Worm (Caenorhabditis elegans) whole organism, L2 larva: ENCODE results near the gene F46F5.1.

ENCODE experiments used
- C34F6.9 ChIP-seq: fragments of 150-350 bp; optimal IDR thresholded peaks from 2 replicates; lab custom pipeline; 2014; ENCODE audit warnings: missing biosample characterization, missing genetic modification characterization
- R02D3.7 ChIP-seq: fragments of 150-350 bp; optimal IDR thresholded peaks from 2 replicates; lab custom pipeline; 2014; ENCODE audit warnings: missing biosample characterization, missing genetic modification characterization
- Y55F3AM.14 ChIP-seq: fragments of 200-800 bp; sonication (Bioruptor generic); optimal IDR thresholded peaks from 2 replicates; lab custom pipeline; 2018; ENCODE audit warnings: mild to moderate bottlenecking, missing genetic modification characterization, missing compliant biosample characterization
- ZK546.5 ChIP-seq: sonication (generic microtip); optimal IDR thresholded peaks from 2 replicates; lab custom pipeline; 2017; ENCODE audit warnings: missing biosample characterization, missing genetic modification characterization
- alr-1 ChIP-seq: fragments of 150-350 bp; optimal IDR thresholded peaks from 2 replicates; lab custom pipeline; 2014; ENCODE audit warnings: missing biosample characterization, missing genetic modification characterization
- ama-1 ChIP-seq: fragments of 150-350 bp; optimal IDR thresholded peaks from 2 replicates; lab custom pipeline; 2018; ENCODE audit warnings: inconsistent platforms
- blmp-1 ChIP-seq: sonication (generic microtip); optimal IDR thresholded peaks from 2 replicates; lab custom pipeline; 2017; ENCODE audit warnings: missing genetic modification characterization, mild to moderate bottlenecking, missing compliant biosample characterization, antibody characterized with exemption, moderate library complexity; ENCODE audit not compliant: insufficient read depth
- crh-2 ChIP-seq: sonication (generic microtip); optimal IDR thresholded peaks from 2 replicates; lab custom pipeline; 2017; ENCODE audit warnings: missing biosample characterization, missing genetic modification characterization
- dmd-4 ChIP-seq: sonication (generic microtip); optimal IDR thresholded peaks from 2 replicates; lab custom pipeline; 2017; ENCODE audit warnings: missing biosample characterization, missing genetic modification characterization
- egl-27 ChIP-seq: sonication (generic microtip); optimal IDR thresholded peaks from 3 replicates; lab custom pipeline; 2017; ENCODE audit warnings: missing biosample characterization, missing genetic modification reagents, missing genetic modification characterization
- elt-1 ChIP-seq: fragments of 150-350 bp; optimal IDR thresholded peaks from 2 replicates; lab custom pipeline; 2014; ENCODE audit warnings: missing biosample characterization, missing genetic modification characterization
- elt-3 ChIP-seq: sonication (generic microtip); optimal IDR thresholded peaks from 2 replicates; lab custom pipeline; 2017; ENCODE audit warnings: missing biosample characterization, missing genetic modification characterization
- gmeb-1 ChIP-seq: fragments of 150-350 bp; optimal IDR thresholded peaks from 2 replicates; lab custom pipeline; 2014; ENCODE audit warnings: missing biosample characterization, missing genetic modification characterization
- lsy-2 ChIP-seq, 2 experiments: fragments of 150-350 bp in 1 of 2; sonication (generic microtip) in 1 of 2; optimal IDR thresholded peaks; 2 replicates each; lab custom pipeline; 2014 to 2017; ENCODE audit warnings: missing biosample characterization in 2 of 2, missing genetic modification characterization in 2 of 2
- mab-5 ChIP-seq: fragments of 150-350 bp; optimal IDR thresholded peaks from 2 replicates; lab custom pipeline; 2014; ENCODE audit warnings: missing biosample characterization, missing genetic modification characterization
- mdl-1 ChIP-seq, 2 experiments: fragments of 150-350 bp in 1 of 2; sonication (generic microtip) in 1 of 2; optimal IDR thresholded peaks; 2 replicates each; lab custom pipeline; 2017; ENCODE audit warnings: missing biosample characterization in 2 of 2, missing genetic modification characterization in 2 of 2
- nhr-129 ChIP-seq: fragments of 150-350 bp; optimal IDR thresholded peaks from 2 replicates; lab custom pipeline; 2014; ENCODE audit warnings: missing biosample characterization, missing genetic modification characterization
- nhr-23 ChIP-seq: fragments of 150-350 bp; optimal IDR thresholded peaks from 2 replicates; lab custom pipeline; 2014; ENCODE audit warnings: missing biosample characterization, missing genetic modification reagents, missing genetic modification characterization
- nhr-25 ChIP-seq: fragments of 150-350 bp; sonication (generic microtip); optimal IDR thresholded peaks from 3 replicates; lab custom pipeline; 2014; ENCODE audit warnings: missing biosample characterization, missing genetic modification characterization
- nhr-6 ChIP-seq: fragments of 150-350 bp; optimal IDR thresholded peaks from 2 replicates; lab custom pipeline; 2014; ENCODE audit warnings: missing biosample characterization, missing genetic modification characterization
- nhr-77 ChIP-seq: fragments of 150-350 bp; optimal IDR thresholded peaks from 2 replicates; lab custom pipeline; 2014; ENCODE audit warnings: missing biosample characterization, missing genetic modification characterization
- peb-1 ChIP-seq: fragments of 150-350 bp; optimal IDR thresholded peaks from 2 replicates; lab custom pipeline; 2014; ENCODE audit warnings: missing biosample characterization, missing genetic modification characterization
- sem-4 ChIP-seq: fragments of 150-350 bp; optimal IDR thresholded peaks from 2 replicates; lab custom pipeline; 2014; ENCODE audit warnings: missing biosample characterization, missing genetic modification reagents, missing genetic modification characterization
- skn-1 ChIP-seq: sonication (generic microtip); optimal IDR thresholded peaks from 2 replicates; lab custom pipeline; 2017; ENCODE audit warnings: missing biosample characterization, missing genetic modification characterization
- sma-3 ChIP-seq: sonication (generic microtip); optimal IDR thresholded peaks from 2 replicates; lab custom pipeline; 2016; ENCODE audit warnings: missing genetic modification reagents, missing genetic modification characterization, missing compliant biosample characterization
- sma-9 ChIP-seq, 2 experiments: fragments of 150-350 bp in 1 of 2; sonication (generic microtip) in 1 of 2; optimal IDR thresholded peaks; 2 replicates each; lab custom pipeline; 2014 to 2016; ENCODE audit warnings: missing genetic modification characterization in 2 of 2, mild to moderate bottlenecking in 1 of 2, missing biosample characterization in 1 of 2, missing compliant biosample characterization in 1 of 2, missing genetic modification reagents in 1 of 2, moderate library complexity in 1 of 2
- snpc-4 ChIP-seq: fragments of 150-350 bp; optimal IDR thresholded peaks from 2 replicates; lab custom pipeline; 2014; ENCODE audit warnings: missing biosample characterization, missing genetic modification characterization
- unc-39 ChIP-seq: fragments of 150-350 bp; optimal IDR thresholded peaks from 2 replicates; lab custom pipeline; 2014; ENCODE audit warnings: missing biosample characterization, missing genetic modification characterization
- unc-55 ChIP-seq: fragments of 150-350 bp; sonication (generic microtip); optimal IDR thresholded peaks from 3 replicates; lab custom pipeline; 2014; ENCODE audit warnings: missing biosample characterization, missing genetic modification reagents, missing genetic modification characterization
- unc-62 ChIP-seq: fragments of 150-350 bp; optimal IDR thresholded peaks from 2 replicates; lab custom pipeline; 2014; ENCODE audit warnings: missing biosample characterization, missing genetic modification reagents, missing genetic modification characterization
- zag-1 ChIP-seq: fragments of 150-350 bp; optimal IDR thresholded peaks from 2 replicates; lab custom pipeline; 2014; ENCODE audit warnings: missing biosample characterization, missing genetic modification characterization
- ztf-1 ChIP-seq: fragments of 200-800 bp; sonication (Bioruptor generic); conservative IDR thresholded peaks from 2 replicates; pipeline ENCODE4 v1.3.6; 2022; ENCODE audit warnings: missing genetic modification characterization, missing compliant biosample characterization
- ztf-11 ChIP-seq: sonication (generic microtip); optimal IDR thresholded peaks from 2 replicates; lab custom pipeline; 2017; ENCODE audit warnings: missing biosample characterization, missing genetic modification characterization
- ztf-4 ChIP-seq: fragments of 150-350 bp; optimal IDR thresholded peaks from 2 replicates; lab custom pipeline; 2014; ENCODE audit warnings: missing biosample characterization, missing genetic modification characterization

The F46F5.1 gene

ce11 chrII:791828-792227 lies at the start of gene F46F5.1:
Gene F46F5.1 (minus strand): TSS chrII:791928.
- TF ChIP-seq nhr-25 (tag; lab: Kevin White, UChicago) (no peak), nhr-6 (tag; lab: Kevin White, UChicago) (no peak), nhr-129 (tag; lab: Kevin White, UChicago) (no peak), ztf-4 (tag; lab: Kevin White, UChicago) (no peak), lsy-2 (tag; optimal IDR thresholded peaks at IDR 0.05; lab: Kevin White, UChicago) (no peak), Y55F3AM.14 (GFP tag; lab: Kevin White, UChicago) (no peak), crh-2 (tag; lab: Kevin White, UChicago) (no peak), elt-3 (tag; lab: Kevin White, UChicago) (no peak), unc-55 (GFP tag; lab: Kevin White, UChicago) (no peak), nhr-77 (no peak), ztf-1 (no peak), elt-1 (tag; lab: Kevin White, UChicago) (no peak), sma-9 (GFP tag; optimal IDR thresholded peaks at IDR 0.05; lab: Kevin White, UChicago) (no peak), sma-9 (tag; optimal IDR thresholded peaks at IDR 0.05; lab: Kevin White, UChicago) (no peak), ZK546.5 (no peak), peb-1 (tag; lab: Kevin White, UChicago) (no peak), mab-5 (tag; lab: Kevin White, UChicago) (no peak), zag-1 (tag; lab: Kevin White, UChicago) (no peak), unc-39 (tag; lab: Kevin White, UChicago) (no peak), R02D3.7 (tag; lab: Kevin White, UChicago) (no peak), unc-62 (GFP tag; lab: Kevin White, UChicago) (no peak)

- no peak for TF ChIP-seq unc-39 (tag; lab: Kevin White, UChicago)
These were observed 48.4 kb upstream of the F46F5.1 start, which contains the start of gene clc-33 for ce11 chrII:840131-840530. Gene clc-33 (plus strand): TSS chrII:840431.

- no peak for TF ChIP-seq dmd-4 (tag; lab: Kevin White, UChicago)
- no peak for TF ChIP-seq sma-9 (GFP tag; optimal IDR thresholded peaks at IDR 0.05; lab: Kevin White, UChicago)
- no peak for TF ChIP-seq sma-9 (tag; optimal IDR thresholded peaks at IDR 0.05; lab: Kevin White, UChicago)
- TF ChIP-seq mab-5 (tag; lab: Kevin White, UChicago), result no peak
- TF ChIP-seq blmp-1 (tag; lab: Kevin White, UChicago), result no peak
- no peak for TF ChIP-seq R02D3.7 (tag; lab: Kevin White, UChicago)
- TF ChIP-seq zag-1 (tag; lab: Kevin White, UChicago), result no peak
- TF ChIP-seq ztf-11 (tag; lab: Kevin White, UChicago), result no peak
- no peak for TF ChIP-seq skn-1 (tag; lab: Kevin White, UChicago)
- no peak for TF ChIP-seq ztf-4 (tag; lab: Kevin White, UChicago)
- no peak for TF ChIP-seq mdl-1 (tag; optimal IDR thresholded peaks at IDR 0.05; lab: Kevin White, UChicago)
- no peak for TF ChIP-seq nhr-77
- TF ChIP-seq, all 48 proteins: peak for 0
These were observed 46.7 kb upstream of the F46F5.1 start, which contains the start of gene F28A10.8 for ce11 chrII:838414-838813. Gene F28A10.8 (minus strand): TSS chrII:838514.

- no peak for TF ChIP-seq unc-62 (GFP tag; lab: Kevin White, UChicago)
- TF ChIP-seq snpc-4 (tag; lab: Kevin White, UChicago), result no peak
- no peak for TF ChIP-seq nhr-77
- no peak for TF ChIP-seq blmp-1 (tag; lab: Kevin White, UChicago)
- no peak for TF ChIP-seq unc-55 (GFP tag; lab: Kevin White, UChicago)
- TF ChIP-seq C34F6.9, result no peak
- TF ChIP-seq sma-3, result no peak
- no peak for TF ChIP-seq gmeb-1 (tag; lab: Kevin White, UChicago)
- no peak for TF ChIP-seq alr-1 (tag; lab: Kevin White, UChicago)
- TF ChIP-seq ama-1 (lab: Kevin White, UChicago), result no peak
- no peak for TF ChIP-seq egl-27 (tag; lab: Kevin White, UChicago)
- TF ChIP-seq Y55F3AM.14 (GFP tag; lab: Kevin White, UChicago), result no peak
- TF ChIP-seq R02D3.7 (tag; lab: Kevin White, UChicago), result no peak
- no peak for TF ChIP-seq elt-1 (tag; lab: Kevin White, UChicago)
- TF ChIP-seq sem-4, result no peak
- TF ChIP-seq nhr-23, result no peak
These were observed 33.8 kb upstream of the F46F5.1 start, which contains the start of gene F28A10.1 for ce11 chrII:825521-825920. Gene F28A10.1 (plus strand): TSS chrII:825821.
